Fruit fly (Drosophila melanogaster) whole organism, embryonic: Measurements from ENCODE around the gene CG15537.

ENCODE experiments used
- Antp ChIP-seq: fragments of 200-800 bp; sonication (Bioruptor generic); optimal IDR thresholded peaks from 3 replicates; lab custom pipeline; 2016; ENCODE audit warnings: missing biosample characterization, missing genetic modification characterization
- C15 ChIP-seq: fragments of 200-800 bp; sonication (Bioruptor generic); IDR thresholded peaks from 3 replicates; pipeline ENCODE4 v1.3.6; 2022; ENCODE audit warnings: missing biosample characterization, missing genetic modification characterization
- CG18764 ChIP-seq: fragments of 200-800 bp; sonication (Bioruptor generic); optimal IDR thresholded peaks from 3 replicates; lab custom pipeline; 2016; ENCODE audit warnings: missing biosample characterization, missing genetic modification characterization
- CG31365 ChIP-seq: fragments of 200-800 bp; sonication (Bioruptor generic); optimal IDR thresholded peaks from 2 replicates; lab custom pipeline; 2018; ENCODE audit warnings: missing biosample characterization, mild to moderate bottlenecking, missing genetic modification characterization
- CG6654 ChIP-seq: fragments of 200-800 bp; sonication (Bioruptor generic); optimal IDR thresholded peaks from 2 replicates; lab custom pipeline; 2017; ENCODE audit warnings: missing biosample characterization, mild to moderate bottlenecking, missing genetic modification characterization
- Ets65A ChIP-seq: fragments of 200-800 bp; sonication (Bioruptor generic); peaks from one replicate; lab custom pipeline; 2016; ENCODE audit warnings: missing biosample characterization, missing genetic modification characterization
- HLH54F ChIP-seq: fragments of 200-800 bp; sonication (Bioruptor generic); optimal IDR thresholded peaks from 3 replicates; lab custom pipeline; 2016; ENCODE audit warnings: missing biosample characterization, missing genetic modification characterization
- Lpt ChIP-seq: fragments of >200 bp; optimal IDR thresholded peaks from 2 replicates; lab custom pipeline; 2018; ENCODE audit warnings: missing biosample characterization, missing genetic modification characterization
- Ssrp ChIP-seq: fragments of 200-800 bp; sonication (Bioruptor generic); optimal IDR thresholded peaks from 2 replicates; lab custom pipeline; 2018; ENCODE audit warnings: missing biosample characterization, mild to moderate bottlenecking, missing genetic modification characterization, moderate library complexity
- fd96Cb ChIP-seq: fragments of 200-800 bp; sonication (Bioruptor generic); optimal IDR thresholded peaks from 2 replicates; lab custom pipeline; 2018; ENCODE audit warnings: missing biosample characterization, mild to moderate bottlenecking, missing genetic modification characterization, moderate library complexity
- otp ChIP-seq: fragments of 200-800 bp; sonication (Bioruptor generic); IDR thresholded peaks from 3 replicates; pipeline ENCODE4, ENCODE4 v1.3.6; 2022; ENCODE audit warnings: missing biosample characterization, missing genetic modification characterization
- pb ChIP-seq: fragments of 200-800 bp; sonication (Bioruptor generic); optimal IDR thresholded peaks from 3 replicates; lab custom pipeline; 2016; ENCODE audit warnings: missing biosample characterization, missing genetic modification characterization
- salm ChIP-seq: fragments of 200-800 bp; sonication (Bioruptor generic); optimal IDR thresholded peaks from 2 replicates; lab custom pipeline; 2018; ENCODE audit warnings: missing biosample characterization, mild to moderate bottlenecking, missing genetic modification characterization
- wdn ChIP-seq: fragments of 200-800 bp; sonication (Bioruptor generic); IDR thresholded peaks from 2 replicates; pipeline ENCODE4 v1.3.6; 2022; ENCODE audit warnings: missing biosample characterization, missing genetic modification characterization

DNA sequence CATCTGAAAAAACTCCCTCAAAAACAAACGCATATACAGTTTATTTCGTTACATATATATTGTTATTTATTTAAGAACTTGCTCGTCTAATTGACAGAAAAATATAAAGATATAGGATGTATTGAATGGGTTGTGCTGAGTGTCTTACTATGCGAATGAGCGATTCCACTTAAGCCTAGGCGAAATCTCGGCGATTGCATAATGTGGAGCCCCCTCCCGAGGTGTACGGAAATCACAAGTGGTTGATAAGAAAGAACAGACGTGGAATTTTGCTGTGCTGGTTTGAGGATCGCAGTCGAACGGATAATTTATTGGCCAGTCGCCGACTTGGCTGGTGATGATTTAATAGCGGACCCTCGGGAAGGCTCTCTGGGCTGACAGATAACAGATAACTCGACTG lies 57.9 kb downstream of the CG15537 start:
- TF ChIP-seq CG31365 (no peak), Ssrp (tag; lab: Kevin White, UChicago) (no peak), Ets65A (no peak), fd96Cb (tag; lab: Kevin White, UChicago) (no peak), otp (GFP tag; lab: Robert Waterston, UW) (no peak), CG18764 (GFP tag; lab: Kevin White, UChicago) (no peak), wdn (GFP tag; lab: Robert Waterston, UW) (no peak), pb (no peak), salm (tag; lab: Kevin White, UChicago) (no peak), C15 (GFP tag; lab: Robert Waterston, UW) (no peak), Antp (GFP tag; lab: Kevin White, UChicago) (no peak), CG6654 (GFP tag; lab: Kevin White, UChicago) (no peak), Lpt (GFP tag; lab: Kevin White, UChicago) (no peak), HLH54F (GFP tag; lab: Kevin White, UChicago) (no peak)
